Fruit fly (Drosophila melanogaster) whole organism, embryonic: Measurements from ENCODE around the gene Pat1.

Source experiments
- Aef1 ChIP-seq: fragments of 200-800 bp; sonication (Bioruptor generic); IDR thresholded peaks from 3 replicates; pipeline ENCODE4 v1.3.6; 2022; ENCODE audit warnings: missing biosample characterization, missing genetic modification characterization
- Atf6 ChIP-seq: fragments of 200-800 bp; sonication (Bioruptor generic); IDR thresholded peaks from 2 replicates; pipeline ENCODE4 v1.3.6; 2022; ENCODE audit warnings: missing biosample characterization, missing genetic modification characterization
- C15 ChIP-seq: fragments of 200-800 bp; sonication (Bioruptor generic); IDR thresholded peaks from 3 replicates; pipeline ENCODE4 v1.3.6; 2022; ENCODE audit warnings: missing biosample characterization, missing genetic modification characterization
- CG11723 ChIP-seq: fragments of 200-800 bp; sonication (Bioruptor generic); optimal IDR thresholded peaks from 2 replicates; lab custom pipeline; 2017; ENCODE audit warnings: missing biosample characterization, mild to moderate bottlenecking, missing genetic modification characterization
- CG1233 ChIP-seq: fragments of 200-800 bp; sonication (Bioruptor generic); optimal IDR thresholded peaks from 4 replicates; lab custom pipeline; 2018; ENCODE audit warnings: missing biosample characterization, mild to moderate bottlenecking, missing genetic modification characterization
- CG12942 ChIP-seq: fragments of 200-800 bp; sonication (Bioruptor generic); optimal IDR thresholded peaks from 3 replicates; lab custom pipeline; 2016; ENCODE audit warnings: missing biosample characterization, missing genetic modification characterization
- CG1529 ChIP-seq: fragments of 200-800 bp; sonication (Bioruptor generic); optimal IDR thresholded peaks from 3 replicates; lab custom pipeline; 2018; ENCODE audit warnings: missing biosample characterization, missing genetic modification characterization
- CG16813 ChIP-seq: fragments of 200-800 bp; sonication (Bioruptor generic); IDR thresholded peaks from 3 replicates; pipeline ENCODE4 v1.3.6; 2022; ENCODE audit warnings: missing biosample characterization, missing genetic modification characterization; ENCODE audit not compliant: partially characterized antibody
- CG17912 ChIP-seq: fragments of 200-800 bp; sonication (Bioruptor generic); optimal IDR thresholded peaks from 2 replicates; lab custom pipeline; 2018; ENCODE audit warnings: missing biosample characterization, mild to moderate bottlenecking, missing genetic modification characterization
- CG18262 ChIP-seq: fragments of 200-800 bp; optimal IDR thresholded peaks from 3 replicates; lab custom pipeline; 2019; ENCODE audit warnings: missing biosample characterization, mild to moderate bottlenecking, missing genetic modification characterization, moderate library complexity
- CG2116 ChIP-seq: fragments of 200-800 bp; sonication (Bioruptor generic); optimal IDR thresholded peaks from 3 replicates; lab custom pipeline; 2018; ENCODE audit warnings: missing biosample characterization, mild to moderate bottlenecking, missing genetic modification characterization
- CG34422 ChIP-seq: fragments of 200-800 bp; sonication (Bioruptor generic); IDR thresholded peaks from 3 replicates; pipeline ENCODE4 v1.3.6; 2022; ENCODE audit warnings: missing biosample characterization, missing genetic modification characterization
- CG3726 ChIP-seq: fragments of 200-800 bp; sonication (Bioruptor generic); IDR thresholded peaks from 3 replicates; pipeline ENCODE4, ENCODE4 v1.3.6; 2022; ENCODE audit warnings: missing biosample characterization, missing genetic modification characterization
- CG7987 ChIP-seq: fragments of 200-800 bp; sonication (Bioruptor generic); optimal IDR thresholded peaks from 2 replicates; lab custom pipeline; 2018; ENCODE audit warnings: missing biosample characterization, mild to moderate bottlenecking, missing genetic modification characterization, moderate library complexity
- CG8388 ChIP-seq: fragments of 200-800 bp; sonication (Bioruptor generic); optimal IDR thresholded peaks from 2 replicates; lab custom pipeline; 2019; ENCODE audit warnings: missing biosample characterization, mild to moderate bottlenecking, missing genetic modification characterization, moderate library complexity
- CHES-1-like ChIP-seq: fragments of 200-800 bp; sonication (Bioruptor generic); optimal IDR thresholded peaks from 2 replicates; lab custom pipeline; 2016; ENCODE audit warnings: missing biosample characterization, missing genetic modification characterization
- Dip2 ChIP-seq: fragments of 200-800 bp; sonication (Bioruptor generic); IDR thresholded peaks from 2 replicates; pipeline ENCODE4 v1.3.6; 2022; ENCODE audit warnings: missing biosample characterization, missing genetic modification characterization
- Dip3 ChIP-seq: fragments of 200-800 bp; sonication (Bioruptor generic); optimal IDR thresholded peaks from 3 replicates; lab custom pipeline; 2016; ENCODE audit warnings: missing biosample characterization, missing genetic modification characterization
- Dref ChIP-seq: fragments of 200-800 bp; sonication (Bioruptor generic); IDR thresholded peaks from 2 replicates; pipeline ENCODE4 v1.3.6; 2022; ENCODE audit warnings: missing biosample characterization, missing genetic modification characterization
- E2f2 ChIP-seq: fragments of 200-800 bp; sonication (Bioruptor generic); IDR thresholded peaks from 2 replicates; pipeline ENCODE4 v1.3.6; 2022; ENCODE audit warnings: missing biosample characterization, missing genetic modification characterization
- Ets97D ChIP-seq: fragments of 200-800 bp; sonication (Bioruptor generic); optimal IDR thresholded peaks from 3 replicates; lab custom pipeline; 2016; ENCODE audit warnings: missing biosample characterization, missing genetic modification characterization
- HmgD ChIP-seq: fragments of 200-800 bp; sonication (Bioruptor generic); optimal IDR thresholded peaks from 3 replicates; lab custom pipeline; 2016; ENCODE audit warnings: missing biosample characterization, missing genetic modification characterization
- Jarid2 ChIP-seq: fragments of 200-800 bp; sonication (Bioruptor generic); optimal IDR thresholded peaks from 3 replicates; lab custom pipeline; 2017; ENCODE audit warnings: mild to moderate bottlenecking, missing biosample characterization, missing genetic modification reagents, missing genetic modification characterization
- NK7.1 ChIP-seq: fragments of 200-800 bp; sonication (Bioruptor generic); optimal IDR thresholded peaks from 3 replicates; lab custom pipeline; 2016; ENCODE audit warnings: missing biosample characterization, missing genetic modification characterization
- Pdp1 ChIP-seq, 2 experiments: fragments of 200-800 bp; sonication (Bioruptor generic); optimal IDR thresholded peaks; 3 replicates each; lab custom pipeline; 2016; ENCODE audit warnings: missing biosample characterization in 2 of 2, missing genetic modification characterization in 2 of 2, mild to moderate bottlenecking in 1 of 2, moderate library complexity in 1 of 2
- Sox100B ChIP-seq: fragments of 200-800 bp; sonication (Bioruptor generic); optimal IDR thresholded peaks from 3 replicates; lab custom pipeline; 2018; ENCODE audit warnings: missing biosample characterization, mild to moderate bottlenecking, missing genetic modification characterization
- Sry-β ChIP-seq: fragments of 200-800 bp; sonication (Bioruptor generic); optimal IDR thresholded peaks from 2 replicates; lab custom pipeline; 2018; ENCODE audit warnings: missing biosample characterization, mild to moderate bottlenecking, missing genetic modification characterization, moderate library complexity
- YL-1 ChIP-seq: fragments of 200-800 bp; sonication (Bioruptor generic); optimal IDR thresholded peaks from 3 replicates; lab custom pipeline; 2017; ENCODE audit warnings: missing biosample characterization, mild to moderate bottlenecking, missing genetic modification characterization
- amos ChIP-seq: fragments of 200-800 bp; sonication (Bioruptor generic); IDR thresholded peaks from 2 replicates; pipeline ENCODE4 v1.3.6; 2022; ENCODE audit warnings: missing biosample characterization, missing genetic modification characterization; ENCODE audit not compliant: partially characterized antibody
- az2 ChIP-seq: fragments of 200-800 bp; sonication (Bioruptor generic); optimal IDR thresholded peaks from 3 replicates; lab custom pipeline; 2016; ENCODE audit warnings: missing biosample characterization, missing genetic modification characterization
- cg ChIP-seq: fragments of 200-800 bp; sonication (Bioruptor generic); optimal IDR thresholded peaks from 3 replicates; lab custom pipeline; 2019; ENCODE audit warnings: missing biosample characterization, mild to moderate bottlenecking, missing genetic modification characterization, moderate library complexity
- eve ChIP-seq, 2 experiments: fragments of >200 bp; optimal IDR thresholded peaks; 2 replicates each; lab custom pipeline; 2017; ENCODE audit warnings: missing biosample characterization in 2 of 2, missing genetic modification characterization in 2 of 2
- eyg ChIP-seq: fragments of 200-800 bp; sonication (Bioruptor generic); optimal IDR thresholded peaks from 3 replicates; lab custom pipeline; 2016; ENCODE audit warnings: missing biosample characterization, missing genetic modification characterization
- fd96Cb ChIP-seq: fragments of 200-800 bp; sonication (Bioruptor generic); optimal IDR thresholded peaks from 2 replicates; lab custom pipeline; 2018; ENCODE audit warnings: missing biosample characterization, mild to moderate bottlenecking, missing genetic modification characterization, moderate library complexity
- gsb-n ChIP-seq: fragments of 200-800 bp; sonication (Bioruptor generic); optimal IDR thresholded peaks from 3 replicates; lab custom pipeline; 2018; ENCODE audit warnings: missing biosample characterization, mild to moderate bottlenecking, missing genetic modification characterization
- hb ChIP-seq: fragments of 200-800 bp; sonication (Bioruptor generic); IDR thresholded peaks from 3 replicates; pipeline ENCODE4 v1.3.6; 2022; ENCODE audit warnings: missing biosample characterization, missing genetic modification characterization; ENCODE audit not compliant: partially characterized antibody
- insv ChIP-seq, 2 experiments: fragments of 200-800 bp; sonication (Bioruptor generic); optimal IDR thresholded peaks; 3 replicates each; lab custom pipeline; 2016 to 2018; ENCODE audit warnings: missing biosample characterization in 2 of 2, missing genetic modification characterization in 2 of 2
- ken ChIP-seq: fragments of 200-800 bp; sonication (Bioruptor generic); IDR thresholded peaks from 3 replicates; pipeline ENCODE4 v1.3.6; 2022; ENCODE audit warnings: missing biosample characterization, missing genetic modification characterization
- klu ChIP-seq: fragments of 200-800 bp; sonication (Bioruptor generic); IDR thresholded peaks from 2 replicates; pipeline ENCODE4 v1.3.6; 2022; ENCODE audit warnings: missing biosample characterization, missing genetic modification characterization
- lab ChIP-seq: fragments of 200-800 bp; sonication (Bioruptor generic); optimal IDR thresholded peaks from 3 replicates; lab custom pipeline; 2017; ENCODE audit warnings: missing biosample characterization, missing genetic modification characterization, mild to moderate bottlenecking, moderate library complexity, missing genetic modification reagents
- pita ChIP-seq: fragments of 200-800 bp; sonication (Bioruptor generic); optimal IDR thresholded peaks from 2 replicates; lab custom pipeline; 2017; ENCODE audit warnings: missing biosample characterization, mild to moderate bottlenecking, missing genetic modification characterization
- pum ChIP-seq: fragments of 200-800 bp; sonication (Bioruptor generic); optimal IDR thresholded peaks from 2 replicates; lab custom pipeline; 2016; ENCODE audit warnings: missing biosample characterization, missing genetic modification characterization
- ranshi ChIP-seq: fragments of 200-800 bp; sonication (Bioruptor generic); IDR thresholded peaks from 2 replicates; pipeline ENCODE4 v1.3.6; 2022; ENCODE audit warnings: missing biosample characterization, missing genetic modification characterization
- sens-2 ChIP-seq: fragments of 200-800 bp; sonication (Bioruptor generic); IDR thresholded peaks from 2 replicates; pipeline ENCODE4 v1.3.6; 2022; ENCODE audit warnings: missing biosample characterization, missing genetic modification characterization
- shn ChIP-seq: fragments of 200-800 bp; sonication (Bioruptor generic); optimal IDR thresholded peaks from 3 replicates; lab custom pipeline; 2016; ENCODE audit warnings: missing biosample characterization, missing genetic modification characterization
- so ChIP-seq: fragments of 200-800 bp; sonication (Bioruptor generic); IDR thresholded peaks from 3 replicates; pipeline ENCODE4 v1.3.6; 2022; ENCODE audit warnings: missing biosample characterization, missing genetic modification characterization
- sr ChIP-seq: fragments of 200-800 bp; sonication (Bioruptor generic); IDR thresholded peaks from 3 replicates; pipeline ENCODE4 v1.3.6; 2022; ENCODE audit warnings: missing biosample characterization, missing genetic modification characterization
- tio ChIP-seq: fragments of 200-800 bp; sonication (Bioruptor generic); optimal IDR thresholded peaks from 2 replicates; lab custom pipeline; 2017; ENCODE audit warnings: missing biosample characterization, missing genetic modification characterization, inconsistent platforms
- unpg ChIP-seq: fragments of 200-800 bp; sonication (Bioruptor generic); optimal IDR thresholded peaks from 3 replicates; lab custom pipeline; 2018; ENCODE audit warnings: missing biosample characterization, mild to moderate bottlenecking, missing genetic modification characterization, moderate library complexity

The Pat1 gene

dm6 chrX:6601641-6602276, 11.2 kb downstream of the Pat1 start (continued):
- TF ChIP-seq Sox100B (GFP tag; lab: Kevin White, UChicago), result peak; percentile 94
- TF ChIP-seq YL-1, result peak; percentile 46
- peak; percentile 81 for TF ChIP-seq pum
- TF ChIP-seq az2 (GFP tag; lab: Kevin White, UChicago), result peak; percentile 90
- TF ChIP-seq HmgD, result peak; percentile 26
- TF ChIP-seq unpg (GFP tag; lab: Kevin White, UChicago), result peak; percentile 94
- TF ChIP-seq CG3726 (GFP tag; lab: Robert Waterston, UW), result peak; percentile 80; the same call in 2 of the 3 replicates
- TF ChIP-seq gsb-n (tag; lab: Kevin White, UChicago), result peak; percentile 87
- peak; percentile 95 for TF ChIP-seq lab (GFP tag; lab: Kevin White, UChicago)
- peak; percentile 70 for TF ChIP-seq CG2116 (GFP tag; lab: Kevin White, UChicago)
- peak; percentile 79 for TF ChIP-seq eyg (GFP tag; lab: Kevin White, UChicago)
- TF ChIP-seq ken, result peak; percentile 85
- TF ChIP-seq so, result peak; percentile 90
- peak; percentile 80 for TF ChIP-seq Jarid2
- TF ChIP-seq sr, result peak; percentile 54; the same call in 2 of the 3 replicates
- TF ChIP-seq cg, result peak; percentile 80
- TF ChIP-seq CG18262 (tag; lab: Kevin White, UChicago), result peak; percentile 95
- peak; percentile 52; the same call in 1 of the 2 replicates for TF ChIP-seq Dip2
- TF ChIP-seq E2f2 (GFP tag; lab: Robert Waterston, UW), result peak; percentile 74
- peak; percentile 91 for TF ChIP-seq CG1233
- TF ChIP-seq CG8388 (GFP tag; lab: Kevin White, UChicago), result peak; percentile 90
- no peak; the same call in 2 of the 3 replicates for TF ChIP-seq hb
- TF ChIP-seq pita (GFP tag; lab: Kevin White, UChicago), result no peak
- TF ChIP-seq Ets97D (GFP tag; lab: Kevin White, UChicago), result peak; percentile 48
- peak; percentile 85 for TF ChIP-seq CG34422 (GFP tag; lab: Robert Waterston, UW)
- TF ChIP-seq CG17912 (GFP tag; lab: Kevin White, UChicago), result peak; percentile 69
- TF ChIP-seq amos, result peak; percentile 23; the same call in 1 of the 2 replicates
- peak; percentile 78 for TF ChIP-seq Dip3 (GFP tag; lab: Kevin White, UChicago)
- peak; percentile 78 for TF ChIP-seq CG11723 (GFP tag; lab: Kevin White, UChicago)
- TF ChIP-seq Aef1 (GFP tag; lab: Robert Waterston, UW), result peak; percentile 88
- peak; percentile 86 for TF ChIP-seq CG1529
- TF ChIP-seq Dref (GFP tag; lab: Robert Waterston, UW), result peak; percentile 26; the same call in 1 of the 2 replicates
- peak; percentile 61 for TF ChIP-seq shn (GFP tag; lab: Kevin White, UChicago)
- peak; percentile 62; the same call in 2 of the 3 replicates for TF ChIP-seq C15
- peak; percentile 88 for TF ChIP-seq ranshi (GFP tag; lab: Robert Waterston, UW)
- peak; percentile 66 for TF ChIP-seq klu (GFP tag; lab: Robert Waterston, UW)
- 0 out of 3 replicates have a peak, but pooled peaks have one; percentile 38 for TF ChIP-seq CG16813 (GFP tag; lab: Robert Waterston, UW)
- TF ChIP-seq CG7987, result peak; percentile 81
- TF ChIP-seq insv (GFP tag; optimal IDR thresholded peaks at IDR 0.05; lab: Kevin White, UChicago), result peak; percentile 13 to 42
- peak in 1 of 2 experiments; percentile 97 for TF ChIP-seq eve (GFP tag; optimal IDR thresholded peaks at IDR 0.05; lab: Kevin White, UChicago)
- TF ChIP-seq Sry-β (GFP tag; lab: Kevin White, UChicago), result peak; percentile 43
- TF ChIP-seq fd96Cb (tag; lab: Kevin White, UChicago), result peak; percentile 93
- TF ChIP-seq CG12942 (GFP tag; lab: Kevin White, UChicago), result peak; percentile 81
- peak; percentile 85 to 90 for TF ChIP-seq Pdp1 (GFP tag; optimal IDR thresholded peaks at IDR 0.05; lab: Kevin White, UChicago)
- TF ChIP-seq tio (GFP tag; lab: Kevin White, UChicago), result peak; percentile 91
- peak; percentile 85 for TF ChIP-seq sens-2 (GFP tag; lab: Robert Waterston, UW)
- TF ChIP-seq CHES-1-like (GFP tag; lab: Kevin White, UChicago), result peak; percentile 70
- TF ChIP-seq NK7.1 (GFP tag; lab: Kevin White, UChicago), result peak; percentile 76
- TF ChIP-seq Atf6 (GFP tag; lab: Robert Waterston, UW), result peak; percentile 89
